Fruit fly (Drosophila melanogaster): ENCODE data around the gene exd.

exd gene

dm6 chrX:15991618-15992526, at the start of gene exd, which contains the start of the genes CG46312 and eIF5:
Gene exd, plus strand, starts transcription at chrX:15992468.
Gene CG46312, minus strand, starts transcription at chrX:15991974.
Gene eIF5, minus strand, starts transcription at chrX:15991974.
- no peak for TF ChIP-seq noc (tag; optimal IDR thresholded peaks at IDR 0.05)

- TF ChIP-seq noc (tag; optimal IDR thresholded peaks at IDR 0.05) = no peak
These were observed 47.4 kb upstream of the exd start, which contains the start of gene Rrp47 for dm6 chrX:15944735-15945323. Gene Rrp47, plus strand, starts transcription at chrX:15944897.

dm6 chrX:15950056-15950455, 42.2 kb upstream of the exd start:
- no peak for TF ChIP-seq noc (tag; optimal IDR thresholded peaks at IDR 0.05)

dm6 chrX:15969577-15969976, 22.7 kb upstream of the exd start:
- no peak for TF ChIP-seq noc (tag; optimal IDR thresholded peaks at IDR 0.05)

- no peak for TF ChIP-seq noc (tag; optimal IDR thresholded peaks at IDR 0.05)
These were observed 20.7 kb upstream of the exd start for dm6 chrX:15971574-15971973.

dm6 chrX:15973157-15973774, 19.0 kb upstream of the exd start, which contains the start of gene mmd:
Gene mmd, minus strand, starts transcription at chrX:15973159.
- no peak for TF ChIP-seq noc (tag; optimal IDR thresholded peaks at IDR 0.05)

- TF ChIP-seq noc (tag; optimal IDR thresholded peaks at IDR 0.05) = no peak
These were observed 18.1 kb upstream of the exd start, which contains the start of gene Or13a for dm6 chrX:15974125-15974524. Gene Or13a, plus strand, starts transcription at chrX:15974425.

- TF ChIP-seq noc (tag; optimal IDR thresholded peaks at IDR 0.05) = no peak
These were observed 15.7 kb upstream of the exd start, which contains the start of gene CG42766 for dm6 chrX:15976568-15976967. Gene CG42766, plus strand, starts transcription at chrX:15976868.

dm6 chrX:15982844-15983243, 9.4 kb upstream of the exd start, which contains the start of gene Cep164:
Gene Cep164, minus strand, starts transcription at chrX:15982944.
- TF ChIP-seq noc (tag; optimal IDR thresholded peaks at IDR 0.05) = no peak

- TF ChIP-seq noc (tag; optimal IDR thresholded peaks at IDR 0.05) = no peak
These were observed 8.8 kb upstream of the exd start, which contains the start of gene Slc25A46a for dm6 chrX:15983501-15983900. Gene Slc25A46a, plus strand, starts transcription at chrX:15983772.

dm6 chrX:15986654-15987053, 5.6 kb upstream of the exd start, which contains the start of gene ND-20:
Gene ND-20, minus strand, starts transcription at chrX:15986808.
- TF ChIP-seq noc (tag; optimal IDR thresholded peaks at IDR 0.05) = no peak

- no peak for TF ChIP-seq noc (tag; optimal IDR thresholded peaks at IDR 0.05)
These were observed 2.6 kb upstream of the exd start for dm6 chrX:15989631-15990030.

dm6 chrX:15992527-15992897, 244 bp downstream of the exd start:
- no peak for TF ChIP-seq noc (tag; optimal IDR thresholded peaks at IDR 0.05)

dm6 chrX:15996831-15997230, 4.6 kb downstream of the exd start, which contains the start of gene CG8939:
Gene CG8939, plus strand, starts transcription at chrX:15997016.
- TF ChIP-seq noc (tag; optimal IDR thresholded peaks at IDR 0.05) = no peak

- TF ChIP-seq noc (tag; optimal IDR thresholded peaks at IDR 0.05) = no peak
These were observed 12.8 kb downstream of the exd start for dm6 chrX:16005066-16005465.

dm6 chrX:16005551-16006197, 13.4 kb downstream of the exd start, which contains the start of the genes vap and CG12698:
Gene vap, minus strand, starts transcription at chrX:16005812.
Gene CG12698, plus strand, starts transcription at chrX:16006147.
- no peak for TF ChIP-seq noc (tag; optimal IDR thresholded peaks at IDR 0.05)

All from whole organism, larva.